Fruit fly (Drosophila melanogaster): ENCODE data around the gene Rab14.

- TF ChIP-seq Myc (optimal IDR thresholded peaks at IDR 0.05) (no peak), h (optimal IDR thresholded peaks at IDR 0.05) (no peak)
These were observed 6.3 kb upstream of the Rab14 start, which contains the start of gene mTTF for dm6 chr2L:14348602-14349001.

Data from Kc167 (cell line).